Fruit fly (Drosophila melanogaster) whole organism, prepupa: ENCODE results near the gene tll.

Source experiments
- CG34406 ChIP-seq: fragments of 200-800 bp; sonication (Bioruptor generic); optimal IDR thresholded peaks from 3 replicates; lab custom pipeline; 2016; ENCODE audit warnings: missing biosample characterization, missing genetic modification characterization
- lz ChIP-seq: fragments of 200-800 bp; sonication (Bioruptor generic); optimal IDR thresholded peaks from 3 replicates; lab custom pipeline; 2016; ENCODE audit warnings: missing biosample characterization, missing genetic modification characterization

DNA sequence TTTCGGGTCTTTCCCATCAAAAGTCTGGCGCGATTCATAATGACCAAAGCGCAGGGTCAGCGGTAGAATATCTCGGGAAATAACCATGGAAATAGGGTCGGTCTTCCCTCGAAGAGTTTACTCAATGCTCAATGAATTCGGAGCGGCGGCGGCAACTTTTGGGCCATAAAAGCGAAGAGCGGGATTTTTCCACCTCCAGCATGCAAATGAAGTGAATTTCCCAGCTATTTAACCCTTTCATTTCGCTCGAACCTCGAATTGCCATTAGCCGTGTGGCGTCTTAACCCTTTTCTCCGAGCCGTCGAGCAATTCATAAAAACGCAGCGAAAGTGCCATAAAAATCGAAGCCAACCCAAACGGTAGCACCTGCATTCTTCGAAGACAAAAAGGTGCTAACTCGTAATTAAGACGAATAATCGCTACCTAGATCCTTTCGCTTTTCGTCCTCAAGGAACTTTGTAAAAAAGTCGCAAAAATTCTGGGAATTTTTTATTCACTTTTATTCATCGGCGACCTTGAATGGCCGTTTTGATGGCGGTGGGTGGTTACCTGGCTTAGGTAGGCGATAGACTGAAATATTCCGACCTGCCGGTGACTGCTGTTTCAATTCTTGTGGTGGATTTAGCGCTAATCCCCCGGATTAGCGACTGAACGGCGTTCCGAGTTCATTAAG lies 2.5 kb upstream of the tll start:
- TF ChIP-seq lz (GFP tag; lab: Kevin White, UChicago) (no peak), CG34406 (GFP tag; lab: Kevin White, UChicago) (no peak)
